Worm (Caenorhabditis elegans): ENCODE measurements around the gene ZK1320.3.

DNA sequence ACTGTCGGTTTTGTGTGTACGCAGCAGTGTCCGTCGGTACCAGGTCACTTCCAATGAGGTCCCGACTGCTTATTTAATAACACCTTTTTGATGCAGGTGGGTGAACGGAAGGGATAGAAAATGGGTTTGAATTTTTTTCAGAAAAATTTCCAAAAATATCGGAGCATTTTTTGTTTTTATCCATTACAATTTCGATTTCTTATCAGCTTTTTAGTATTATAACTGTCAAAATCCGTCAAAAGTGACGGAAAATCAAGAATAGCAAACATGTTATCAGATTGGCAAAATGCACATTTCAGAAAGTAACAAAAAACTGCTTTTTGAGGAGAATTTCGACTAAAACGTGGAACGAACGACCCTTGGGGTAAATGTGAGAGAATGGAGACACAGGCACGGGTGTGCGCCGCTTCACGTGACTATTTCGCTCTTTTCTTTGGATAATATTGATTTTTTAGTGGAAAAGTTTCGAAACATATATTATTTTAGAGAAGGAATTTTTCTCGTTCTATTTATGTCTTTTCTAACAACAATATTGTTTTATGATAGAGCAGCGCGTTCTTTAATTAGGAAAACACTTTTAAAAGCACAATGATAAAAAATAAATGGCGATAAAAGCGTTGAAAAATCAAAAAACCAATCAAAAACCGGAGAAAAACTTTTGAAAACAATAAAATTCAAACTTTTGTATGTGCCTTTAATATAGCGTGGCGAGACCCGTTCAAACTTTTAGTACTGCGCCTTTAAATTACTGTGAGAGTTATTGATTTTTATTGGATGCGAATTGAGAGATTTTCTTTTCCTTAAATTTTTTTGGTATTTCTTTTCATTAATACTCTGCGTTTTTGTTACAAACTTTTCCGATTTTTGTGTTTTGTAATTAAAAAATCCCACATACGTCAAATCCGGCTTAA lies 13.0 kb downstream of the ZK1320.3 start, which contains the start of gene sqv-8:
- TF ChIP-seq ama-1 (optimal IDR thresholded peaks at IDR 0.05), result no peak
- no peak for TF ChIP-seq F13C5.2 (tag; optimal IDR thresholded peaks at IDR 0.05)
- TF ChIP-seq sea-1 (GFP tag; conservative IDR thresholded peaks at IDR 0.05), result no peak
- no peak for TF ChIP-seq scrt-1 (GFP tag; IDR thresholded peaks at IDR 0.05)
- no peak for TF ChIP-seq B0310.2 (tag; optimal IDR thresholded peaks at IDR 0.05)
- TF ChIP-seq tbx-37 (GFP tag; conservative IDR thresholded peaks at IDR 0.05), result no peak
- TF ChIP-seq tra-4 (tag; optimal IDR thresholded peaks at IDR 0.05), result no peak
- TF ChIP-seq flt-1 (GFP tag; IDR thresholded peaks at IDR 0.05), result no peak
- no peak for TF ChIP-seq hnd-1 (tag; optimal IDR thresholded peaks at IDR 0.05)
- no peak for TF ChIP-seq aly-1 (tag; optimal IDR thresholded peaks at IDR 0.05)
- no peak for TF ChIP-seq ceh-36 (tag; optimal IDR thresholded peaks at IDR 0.05)
- TF ChIP-seq hmbx-1 (tag; optimal IDR thresholded peaks at IDR 0.05), result no peak
- no peak for TF ChIP-seq ets-7 (tag; optimal IDR thresholded peaks at IDR 0.05)
- no peak for TF ChIP-seq tbx-11 (GFP tag; IDR thresholded peaks at IDR 0.05)
